Worm (Caenorhabditis elegans) whole organism, L1 larva: ENCODE data around the gene F13H8.8.
A peak's percentile ranks its signal among the peaks of the same experiment; 100 is the strongest.

Source experiments
- F16B12.6 ChIP-seq: fragments of 150-350 bp; optimal IDR thresholded peaks from 2 replicates; lab custom pipeline; 2014; ENCODE audit warnings: missing biosample characterization, missing genetic modification characterization
- alr-1 ChIP-seq: fragments of 200-800 bp; sonication (Bioruptor generic); optimal IDR thresholded peaks from 2 replicates; lab custom pipeline; 2018; ENCODE audit warnings: borderline replicate concordance, mild to moderate bottlenecking, missing genetic modification characterization, missing compliant biosample characterization
- ama-1 ChIP-seq: fragments of 150-350 bp; optimal IDR thresholded peaks from 2 replicates; lab custom pipeline; 2014
- blmp-1 ChIP-seq: fragments of 150-350 bp; optimal IDR thresholded peaks from 2 replicates; lab custom pipeline; 2014; ENCODE audit warnings: missing biosample characterization, missing genetic modification characterization
- ceh-63 ChIP-seq: fragments of 200-800 bp; sonication (Bioruptor generic); optimal IDR thresholded peaks from 2 replicates; lab custom pipeline; 2018; ENCODE audit warnings: mild to moderate bottlenecking, missing genetic modification characterization, missing compliant biosample characterization
- ceh-88 ChIP-seq: fragments of 200-800 bp; sonication (Bioruptor generic); IDR thresholded peaks from 2 replicates; pipeline ENCODE4 v1.3.6; 2022; ENCODE audit warnings: missing genetic modification characterization, missing compliant biosample characterization
- efl-1 ChIP-seq, 4 experiments: fragments of 150-350 bp; optimal IDR thresholded peaks in 3 of 4; peaks in 1 of 4; 1 replicate in 1 of 4; 2 replicates in 3 of 4; lab custom pipeline; 2014; ENCODE audit warnings: missing biosample characterization in 2 of 4, missing genetic modification characterization in 2 of 4, missing genetic modification reagents in 2 of 4
- egl-13 ChIP-seq: sonication (generic microtip); optimal IDR thresholded peaks from 2 replicates; lab custom pipeline; 2016; ENCODE audit warnings: missing genotype, missing genetic modification reagents, missing genetic modification characterization, missing compliant biosample characterization
- elt-2 ChIP-seq: sonication (generic microtip); optimal IDR thresholded peaks from 2 replicates; lab custom pipeline; 2016; ENCODE audit warnings: missing genetic modification characterization, mild to moderate bottlenecking, inconsistent platforms, missing compliant biosample characterization, missing genetic modification reagents
- elt-3 ChIP-seq, 6 experiments: fragments of 150-350 bp in 1 of 6; sonication (generic microtip); optimal IDR thresholded peaks; 2 replicates each; lab custom pipeline; 2017 to 2018; ENCODE audit warnings: missing biosample characterization in 6 of 6, missing genetic modification characterization in 6 of 6, inconsistent platforms in 1 of 6
- ets-5 ChIP-seq: fragments of 200-800 bp; sonication (Bioruptor generic); IDR thresholded peaks from 2 replicates; pipeline ENCODE4 v1.3.6; 2022; ENCODE audit warnings: missing genetic modification characterization, missing compliant biosample characterization
- hlh-4 ChIP-seq: sonication (generic microtip); optimal IDR thresholded peaks from 2 replicates; lab custom pipeline; 2016; ENCODE audit warnings: mild to moderate bottlenecking, missing genetic modification characterization, missing compliant biosample characterization
- isw-1 ChIP-seq: fragments of 200-800 bp; sonication (Bioruptor generic); IDR thresholded peaks from 2 replicates; pipeline ENCODE4 v1.3.6; 2022; ENCODE audit warnings: missing genetic modification characterization, missing compliant biosample characterization
- lin-13 ChIP-seq: fragments of 150-350 bp; optimal IDR thresholded peaks from 2 replicates; lab custom pipeline; 2014; ENCODE audit warnings: missing biosample characterization, missing genetic modification reagents, missing genetic modification characterization
- lin-14 ChIP-seq: fragments of 200-800 bp; sonication (Bioruptor generic); optimal IDR thresholded peaks from 2 replicates; lab custom pipeline; 2018; ENCODE audit warnings: mild to moderate bottlenecking, missing genetic modification characterization, moderate library complexity, missing compliant biosample characterization
- lin-15B ChIP-seq: fragments of 150-350 bp; sonication (generic microtip); optimal IDR thresholded peaks from 3 replicates; lab custom pipeline; 2014; ENCODE audit warnings: missing biosample characterization, missing genetic modification characterization
- lin-35 ChIP-seq, 2 experiments: fragments of 150-350 bp; optimal IDR thresholded peaks; 2 replicates each; lab custom pipeline; 2014; ENCODE audit warnings: missing biosample characterization in 2 of 2, missing genetic modification characterization in 2 of 2, missing genetic modification reagents in 2 of 2
- lsy-2 ChIP-seq, 2 experiments: fragments of 150-350 bp; optimal IDR thresholded peaks; 2 replicates each; lab custom pipeline; 2014; ENCODE audit warnings: missing biosample characterization in 2 of 2, missing genetic modification characterization in 2 of 2
- mep-1 ChIP-seq: fragments of 150-350 bp; optimal IDR thresholded peaks from 2 replicates; lab custom pipeline; 2014; ENCODE audit warnings: missing biosample characterization, missing genetic modification characterization
- nhr-12 ChIP-seq: sonication (generic microtip); optimal IDR thresholded peaks from 2 replicates; lab custom pipeline; 2017; ENCODE audit warnings: missing biosample characterization, missing genetic modification characterization
- nhr-19 ChIP-seq: fragments of 200-800 bp; sonication (Bioruptor generic); conservative IDR thresholded peaks from 2 replicates; pipeline ENCODE4 v1.3.6; 2022; ENCODE audit warnings: missing genetic modification characterization, missing compliant biosample characterization
- nhr-47 ChIP-seq: sonication (generic microtip); optimal IDR thresholded peaks from 2 replicates; lab custom pipeline; 2016; ENCODE audit warnings: mild to moderate bottlenecking, missing genetic modification characterization, moderate library complexity, missing compliant biosample characterization
- nhr-84 ChIP-seq: sonication (generic microtip); optimal IDR thresholded peaks from 2 replicates; lab custom pipeline; 2017; ENCODE audit warnings: missing biosample characterization, missing genetic modification characterization
- nhr-85 ChIP-seq: sonication (generic microtip); peaks from one replicate; lab custom pipeline; 2016; ENCODE audit warnings: missing genetic modification characterization, inconsistent platforms, missing compliant biosample characterization
- nhr-90 ChIP-seq: sonication (generic microtip); optimal IDR thresholded peaks from 2 replicates; lab custom pipeline; 2016; ENCODE audit warnings: mild to moderate bottlenecking, missing genetic modification characterization, missing compliant biosample characterization; ENCODE audit not compliant: poor library complexity
- skn-1 ChIP-seq: fragments of 150-350 bp; optimal IDR thresholded peaks from 2 replicates; lab custom pipeline; 2014; ENCODE audit warnings: missing biosample characterization, missing genetic modification characterization
- snpc-4 ChIP-seq: fragments of 150-350 bp; optimal IDR thresholded peaks from 2 replicates; lab custom pipeline; 2014; ENCODE audit warnings: missing biosample characterization, missing genetic modification characterization
- snu-23 ChIP-seq: sonication (generic microtip); optimal IDR thresholded peaks from 2 replicates; lab custom pipeline; 2016; ENCODE audit warnings: missing genetic modification characterization, missing compliant biosample characterization
- sptf-1 ChIP-seq: fragments of 150-350 bp; optimal IDR thresholded peaks from 2 replicates; lab custom pipeline; 2014; ENCODE audit warnings: missing biosample characterization, missing genetic modification characterization
- sup-37 ChIP-seq: fragments of 200-800 bp; sonication (Bioruptor generic); optimal IDR thresholded peaks from 2 replicates; lab custom pipeline; 2018; ENCODE audit warnings: mild to moderate bottlenecking, missing genetic modification characterization, missing compliant biosample characterization
- tbx-2 ChIP-seq: sonication (generic microtip); optimal IDR thresholded peaks from 2 replicates; lab custom pipeline; 2016; ENCODE audit warnings: missing genetic modification characterization, missing compliant biosample characterization
- unc-30 ChIP-seq: sonication (generic microtip); optimal IDR thresholded peaks from 2 replicates; lab custom pipeline; 2017; ENCODE audit warnings: missing biosample characterization, missing genetic modification characterization
- unc-62 ChIP-seq: fragments of 150-350 bp; optimal IDR thresholded peaks from 2 replicates; lab custom pipeline; 2014; ENCODE audit warnings: missing biosample characterization, missing genetic modification reagents, missing genetic modification characterization
- unc-86 ChIP-seq: sonication (generic microtip); optimal IDR thresholded peaks from 2 replicates; lab custom pipeline; 2016; ENCODE audit warnings: missing genetic modification characterization, missing compliant biosample characterization
- vab-15 ChIP-seq: sonication (generic microtip); optimal IDR thresholded peaks from 2 replicates; lab custom pipeline; 2017; ENCODE audit warnings: missing genotype, mild to moderate bottlenecking, missing genetic modification characterization, missing compliant biosample characterization
- xbp-1 ChIP-seq: sonication (generic microtip); optimal IDR thresholded peaks from 2 replicates; lab custom pipeline; 2016; ENCODE audit warnings: missing genetic modification characterization, missing compliant biosample characterization
- zag-1 ChIP-seq: fragments of 150-350 bp; optimal IDR thresholded peaks from 2 replicates; lab custom pipeline; 2014; ENCODE audit warnings: missing biosample characterization, missing genetic modification characterization
- ztf-4 ChIP-seq: fragments of 150-350 bp; optimal IDR thresholded peaks from 2 replicates; lab custom pipeline; 2014; ENCODE audit warnings: missing biosample characterization, missing genetic modification characterization

The F13H8.8 gene

DNA sequence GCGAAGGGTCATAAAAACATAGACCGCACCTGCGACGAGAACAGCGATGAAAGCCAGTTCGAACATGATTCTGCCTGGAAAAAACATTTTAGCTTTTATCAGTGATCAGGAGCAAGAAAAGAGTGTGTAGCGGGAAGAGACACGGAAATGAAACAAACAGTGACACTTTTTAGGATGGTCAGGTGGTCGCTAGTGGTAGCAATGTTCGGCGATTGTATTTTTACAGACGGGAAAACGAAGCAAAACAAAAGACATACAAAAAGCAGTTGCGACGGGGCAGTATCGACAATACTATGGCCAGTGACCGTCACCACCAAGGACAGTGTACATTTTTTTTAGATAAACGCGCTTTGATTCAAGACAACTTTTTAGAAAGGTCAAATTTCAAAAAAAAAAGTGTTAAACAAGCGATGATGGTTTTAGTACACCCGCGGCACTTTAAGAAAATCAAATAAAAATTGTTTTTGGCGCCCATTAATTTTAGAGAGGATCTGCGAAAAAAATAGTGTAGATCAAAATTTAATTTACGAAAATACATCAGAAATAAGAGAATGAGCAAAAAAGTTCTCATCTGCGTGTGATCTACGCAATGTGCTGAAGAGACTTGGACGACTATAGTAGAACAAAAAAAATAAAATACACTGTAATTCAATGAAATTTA, 32.3 kb downstream of the F13H8.8 start, which contains the start of gene T24H7.9:
TSS of gene T24H7.9 (minus strand) at position 74 of the 661 bp plus-strand sequence.
- TF ChIP-seq efl-1 (optimal IDR thresholded peaks at IDR 0.05; lab: Kevin White, UChicago): no peak
- TF ChIP-seq efl-1 (GFP tag; optimal IDR thresholded peaks at IDR 0.05 in 1 of 2; lab: Kevin White, UChicago): no peak
- TF ChIP-seq nhr-84 (tag; lab: Kevin White, UChicago): no peak
- no peak for TF ChIP-seq lin-15B (tag; lab: Kevin White, UChicago)
- TF ChIP-seq zag-1 (tag; lab: Kevin White, UChicago): no peak
- TF ChIP-seq ama-1 (lab: Kevin White, UChicago): no peak
- TF ChIP-seq nhr-90 (tag; lab: Kevin White, UChicago): no peak

DNA sequence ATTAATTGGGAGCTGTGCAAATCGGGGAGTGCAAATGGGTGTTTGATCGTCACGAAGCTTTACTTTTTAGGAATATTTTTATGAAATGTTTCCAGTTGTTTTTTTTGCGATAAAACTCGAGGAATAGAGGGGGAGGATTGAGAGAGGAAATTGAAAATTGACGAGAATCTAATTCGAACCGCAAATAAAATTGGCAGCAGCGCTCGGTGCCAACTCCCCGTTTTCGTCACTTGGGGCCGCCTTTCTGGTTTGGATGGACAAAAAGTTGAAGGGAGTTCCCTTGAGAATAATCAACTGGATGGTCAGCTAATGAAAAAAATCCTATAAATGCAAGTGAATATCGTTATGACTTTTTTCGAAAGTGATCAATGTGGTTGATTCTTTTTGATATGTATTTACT, 37.8 kb downstream of the F13H8.8 start:
- TF ChIP-seq lin-14 (peak; percentile 64), ets-5 (GFP tag; lab: Robert Waterston, UW) (no peak), hlh-4 (tag; lab: Kevin White, UChicago) (no peak), blmp-1 (tag; lab: Kevin White, UChicago) (no peak), egl-13 (no peak), nhr-19 (no peak), ceh-88 (no peak)

- TF ChIP-seq blmp-1 (tag; lab: Kevin White, UChicago) (no peak), nhr-85 (tag; lab: Kevin White, UChicago) (no peak), vab-15 (tag; lab: Kevin White, UChicago) (no peak), ztf-4 (no peak), unc-86 (tag; lab: Kevin White, UChicago) (peak; percentile 15), lin-14 (peak; percentile 36)
Observed at ce11 chrII:6226995-6227394, 40.9 kb downstream of the F13H8.8 start, which contains the start of gene srsy-2. Gene srsy-2 (minus strand): TSS chrII:6227095.

DNA sequence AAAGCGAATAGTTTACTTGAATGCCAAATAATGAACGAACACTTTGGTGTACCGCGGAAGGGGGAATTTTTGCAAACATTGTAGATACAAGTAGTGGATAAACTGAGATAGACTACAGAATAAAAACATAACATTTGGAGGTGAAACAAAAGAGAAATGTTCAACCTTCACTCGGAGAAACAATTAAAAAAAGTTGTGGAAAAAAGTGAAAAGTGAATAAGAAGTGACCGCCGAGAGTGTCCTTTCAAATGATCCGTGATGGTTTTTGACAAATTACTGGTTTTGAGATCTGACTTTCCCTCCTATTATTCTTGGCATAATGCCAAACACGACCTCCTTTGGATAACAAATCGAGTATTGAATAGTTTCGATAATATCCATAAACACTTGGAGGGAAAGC, 44.1 kb downstream of the F13H8.8 start:
- TF ChIP-seq F16B12.6 (no peak), lin-35 (GFP tag; optimal IDR thresholded peaks at IDR 0.05; lab: Kevin White, UChicago) (no peak), lin-14 (no peak), blmp-1 (tag; lab: Kevin White, UChicago) (peak; percentile 81), nhr-85 (tag; lab: Kevin White, UChicago) (peak; percentile 57), unc-30 (no peak)

- no peak for TF ChIP-seq elt-2 (tag; lab: Kevin White, UChicago)
- TF ChIP-seq sptf-1 (tag; lab: Kevin White, UChicago): no peak
- no peak for TF ChIP-seq snpc-4 (tag; lab: Kevin White, UChicago)
- no peak for TF ChIP-seq nhr-47 (tag; lab: Kevin White, UChicago)
- TF ChIP-seq lin-13 (GFP tag; lab: Kevin White, UChicago): no peak
- TF ChIP-seq nhr-12 (tag; lab: Kevin White, UChicago): no peak
- no peak for TF ChIP-seq xbp-1
Observed at ce11 chrII:6222558-6222957, 45.3 kb downstream of the F13H8.8 start, which contains the start of gene C30B5.6. Gene C30B5.6 (minus strand): TSS chrII:6222658.

- TF ChIP-seq isw-1 (GFP tag; lab: Robert Waterston, UW) (no peak), snpc-4 (tag; lab: Kevin White, UChicago) (no peak), mep-1 (tag; lab: Kevin White, UChicago) (no peak), elt-2 (tag; lab: Kevin White, UChicago) (no peak), ceh-63 (GFP tag; lab: Kevin White, UChicago) (no peak), xbp-1 (no peak), alr-1 (no peak), blmp-1 (tag; lab: Kevin White, UChicago) (no peak), sup-37 (GFP tag; lab: Kevin White, UChicago) (no peak), egl-13 (no peak), snu-23 (GFP tag; lab: Kevin White, UChicago) (no peak), elt-3 (tag; optimal IDR thresholded peaks at IDR 0.05; lab: Kevin White, UChicago) (no peak), skn-1 (no peak), lin-35 (GFP tag; optimal IDR thresholded peaks at IDR 0.05; lab: Kevin White, UChicago) (no peak), lsy-2 (tag; optimal IDR thresholded peaks at IDR 0.05; lab: Kevin White, UChicago) (no peak), tbx-2 (tag; lab: Kevin White, UChicago) (no peak), nhr-47 (tag; lab: Kevin White, UChicago) (no peak), unc-62 (GFP tag; lab: Kevin White, UChicago) (no peak), F16B12.6 (no peak)
Observed at ce11 chrII:6221470-6221869, 46.4 kb downstream of the F13H8.8 start.
